Worm (Caenorhabditis elegans) whole organism, late embryonic: ENCODE data around the gene bris-1.

Source experiments
- T23F11.4 ChIP-seq: fragments of 200-800 bp; sonication (Bioruptor generic); optimal IDR thresholded peaks from 2 replicates; lab custom pipeline; 2018; ENCODE audit warnings: mild to moderate bottlenecking, missing genetic modification characterization, missing compliant biosample characterization
- ahr-1 ChIP-seq: sonication (generic microtip); optimal IDR thresholded peaks from 2 replicates; lab custom pipeline; 2016; ENCODE audit warnings: missing genetic modification characterization, missing compliant biosample characterization
- ceh-14 ChIP-seq: sonication (generic microtip); optimal IDR thresholded peaks from 2 replicates; lab custom pipeline; 2016; ENCODE audit warnings: missing genotype, missing genetic modification characterization, missing compliant biosample characterization
- ceh-18 ChIP-seq: sonication (generic microtip); optimal IDR thresholded peaks from 2 replicates; lab custom pipeline; 2016; ENCODE audit warnings: missing genetic modification characterization, missing compliant biosample characterization
- ceh-19 ChIP-seq: fragments of 200-800 bp; sonication (Bioruptor generic); optimal IDR thresholded peaks from 2 replicates; lab custom pipeline; 2018; ENCODE audit warnings: mild to moderate bottlenecking, missing genetic modification characterization, missing compliant biosample characterization
- ceh-2 ChIP-seq: sonication (generic microtip); optimal IDR thresholded peaks from 2 replicates; lab custom pipeline; 2016; ENCODE audit warnings: missing genotype, missing genetic modification characterization, missing compliant biosample characterization
- ceh-22 ChIP-seq: sonication (generic microtip); optimal IDR thresholded peaks from 2 replicates; lab custom pipeline; 2017; ENCODE audit warnings: missing biosample characterization, missing genetic modification characterization
- ceh-24 ChIP-seq: sonication (generic microtip); optimal IDR thresholded peaks from 2 replicates; lab custom pipeline; 2016; ENCODE audit warnings: mild to moderate bottlenecking, missing genetic modification characterization, missing compliant biosample characterization
- ceh-30 ChIP-seq: fragments of 150-350 bp; optimal IDR thresholded peaks from 2 replicates; lab custom pipeline; 2014; ENCODE audit warnings: missing biosample characterization, missing genetic modification characterization
- ceh-31 ChIP-seq: sonication (generic microtip); optimal IDR thresholded peaks from 2 replicates; lab custom pipeline; 2016; ENCODE audit warnings: missing genetic modification characterization, missing compliant biosample characterization
- dmd-4 ChIP-seq: sonication (generic microtip); optimal IDR thresholded peaks from 2 replicates; lab custom pipeline; 2016; ENCODE audit warnings: borderline replicate concordance, missing genetic modification characterization, missing compliant biosample characterization
- elt-2 ChIP-seq: sonication (generic microtip); optimal IDR thresholded peaks from 2 replicates; lab custom pipeline; 2016; ENCODE audit warnings: missing genetic modification reagents, missing genetic modification characterization, missing compliant biosample characterization
- elt-4 ChIP-seq: sonication (generic microtip); optimal IDR thresholded peaks from 2 replicates; lab custom pipeline; 2016; ENCODE audit warnings: missing genetic modification characterization, missing compliant biosample characterization
- ets-4 ChIP-seq: sonication (generic microtip); optimal IDR thresholded peaks from 2 replicates; lab custom pipeline; 2016; ENCODE audit warnings: missing genetic modification characterization, missing compliant biosample characterization
- eyg-1 ChIP-seq: sonication (generic microtip); optimal IDR thresholded peaks from 2 replicates; lab custom pipeline; 2016; ENCODE audit warnings: missing genotype, missing genetic modification characterization, missing compliant biosample characterization
- fkh-10 ChIP-seq: fragments of 150-350 bp; optimal IDR thresholded peaks from 2 replicates; lab custom pipeline; 2014; ENCODE audit warnings: missing biosample characterization, missing genetic modification reagents, missing genetic modification characterization
- fkh-6 ChIP-seq: sonication (generic microtip); optimal IDR thresholded peaks from 2 replicates; lab custom pipeline; 2016; ENCODE audit warnings: missing genetic modification characterization, missing compliant biosample characterization
- hlh-15 ChIP-seq: sonication (generic microtip); optimal IDR thresholded peaks from 2 replicates; lab custom pipeline; 2016; ENCODE audit warnings: missing genetic modification characterization, missing compliant biosample characterization
- hlh-30 ChIP-seq: sonication (generic microtip); optimal IDR thresholded peaks from 2 replicates; lab custom pipeline; 2017; ENCODE audit warnings: antibody characterized with exemption, missing genetic modification characterization, missing compliant biosample characterization; ENCODE audit not compliant: insufficient read depth
- hlh-6 ChIP-seq: sonication (generic microtip); optimal IDR thresholded peaks from 2 replicates; lab custom pipeline; 2016; ENCODE audit warnings: missing genotype, missing genetic modification characterization, missing compliant biosample characterization
- hlh-8 ChIP-seq: sonication (generic microtip); optimal IDR thresholded peaks from 2 replicates; lab custom pipeline; 2016; ENCODE audit warnings: missing genotype, missing genetic modification characterization, missing compliant biosample characterization
- lim-6 ChIP-seq: sonication (generic microtip); optimal IDR thresholded peaks from 2 replicates; lab custom pipeline; 2016; ENCODE audit warnings: missing genetic modification characterization, missing compliant biosample characterization
- lin-11 ChIP-seq: fragments of 200-800 bp; sonication (Bioruptor generic); optimal IDR thresholded peaks from 2 replicates; lab custom pipeline; 2018; ENCODE audit warnings: mild to moderate bottlenecking, missing genetic modification characterization, missing compliant biosample characterization
- madf-2 ChIP-seq: sonication (generic microtip); optimal IDR thresholded peaks from 2 replicates; lab custom pipeline; 2017; ENCODE audit warnings: missing genetic modification characterization, missing compliant biosample characterization
- mec-3 ChIP-seq: sonication (generic microtip); optimal IDR thresholded peaks from 2 replicates; lab custom pipeline; 2016; ENCODE audit warnings: borderline replicate concordance, missing genetic modification characterization, missing compliant biosample characterization
- nfya-1 ChIP-seq: sonication (generic microtip); optimal IDR thresholded peaks from 2 replicates; lab custom pipeline; 2017; ENCODE audit warnings: missing genetic modification characterization, mild to moderate bottlenecking, missing compliant biosample characterization, antibody characterized with exemption, moderate library complexity
- npax-4 ChIP-seq: sonication (generic microtip); optimal IDR thresholded peaks from 2 replicates; lab custom pipeline; 2016; ENCODE audit warnings: missing genetic modification characterization, missing compliant biosample characterization
- pag-3 ChIP-seq: sonication (generic microtip); optimal IDR thresholded peaks from 2 replicates; lab custom pipeline; 2016; ENCODE audit warnings: missing compliant biosample characterization, missing genetic modification characterization, borderline replicate concordance
- pha-2 ChIP-seq: sonication (generic microtip); optimal IDR thresholded peaks from 2 replicates; lab custom pipeline; 2017; ENCODE audit warnings: mild to moderate bottlenecking, missing genetic modification characterization, missing compliant biosample characterization
- ref-2 ChIP-seq: sonication (generic microtip); optimal IDR thresholded peaks from 2 replicates; lab custom pipeline; 2016; ENCODE audit warnings: missing genetic modification characterization, missing compliant biosample characterization
- rnt-1 ChIP-seq: sonication (generic microtip); optimal IDR thresholded peaks from 2 replicates; lab custom pipeline; 2016; ENCODE audit warnings: missing genetic modification characterization, missing compliant biosample characterization
- sdc-2 ChIP-seq: sonication (generic microtip); optimal IDR thresholded peaks from 2 replicates; lab custom pipeline; 2016; ENCODE audit warnings: missing genotype, missing genetic modification characterization, missing compliant biosample characterization
- sox-2 ChIP-seq: fragments of 200-800 bp; sonication (Bioruptor generic); IDR thresholded peaks from 2 replicates; pipeline ENCODE4 v1.3.6; 2022; ENCODE audit warnings: missing genetic modification reagents, missing genetic modification characterization, missing compliant biosample characterization
- sox-4 ChIP-seq: sonication (generic microtip); optimal IDR thresholded peaks from 2 replicates; lab custom pipeline; 2017; ENCODE audit warnings: mild to moderate bottlenecking, missing genetic modification characterization, inconsistent platforms, missing compliant biosample characterization
- syd-9 ChIP-seq: sonication (generic microtip); optimal IDR thresholded peaks from 2 replicates; lab custom pipeline; 2016; ENCODE audit warnings: mild to moderate bottlenecking, missing genetic modification characterization, moderate library complexity, missing compliant biosample characterization
- tbx-2 ChIP-seq: sonication (generic microtip); optimal IDR thresholded peaks from 2 replicates; lab custom pipeline; 2016; ENCODE audit warnings: missing genetic modification characterization, missing compliant biosample characterization
- ttx-3 ChIP-seq: sonication (generic microtip); optimal IDR thresholded peaks from 2 replicates; lab custom pipeline; 2016; ENCODE audit warnings: missing genetic modification reagents, missing genetic modification characterization, missing compliant biosample characterization
- unc-3 ChIP-seq, 2 experiments: fragments of 200-800 bp in 1 of 2; sonication (Bioruptor generic) in 1 of 2; sonication (generic microtip) in 1 of 2; conservative IDR thresholded peaks in 1 of 2; optimal IDR thresholded peaks in 1 of 2; 2 replicates each; pipeline versions ENCODE4 v1.3.6 to Lab custom; 2016 to 2022; ENCODE audit warnings: missing compliant biosample characterization in 2 of 2, missing genetic modification characterization in 2 of 2, missing genetic modification reagents in 1 of 2
- unc-42 ChIP-seq: sonication (generic microtip); optimal IDR thresholded peaks from 2 replicates; lab custom pipeline; 2016; ENCODE audit warnings: missing genotype, missing genetic modification characterization, missing compliant biosample characterization
- unc-55 ChIP-seq: sonication (generic microtip); optimal IDR thresholded peaks from 2 replicates; lab custom pipeline; 2017; ENCODE audit warnings: missing biosample characterization, missing genetic modification reagents, missing genetic modification characterization
- zip-5 ChIP-seq: sonication (generic microtip); optimal IDR thresholded peaks from 2 replicates; lab custom pipeline; 2016; ENCODE audit warnings: missing genetic modification characterization, missing compliant biosample characterization
- ztf-16 ChIP-seq: sonication (generic microtip); optimal IDR thresholded peaks from 2 replicates; lab custom pipeline; 2017; ENCODE audit warnings: missing genetic modification characterization, missing compliant biosample characterization

Gene bris-1

DNA sequence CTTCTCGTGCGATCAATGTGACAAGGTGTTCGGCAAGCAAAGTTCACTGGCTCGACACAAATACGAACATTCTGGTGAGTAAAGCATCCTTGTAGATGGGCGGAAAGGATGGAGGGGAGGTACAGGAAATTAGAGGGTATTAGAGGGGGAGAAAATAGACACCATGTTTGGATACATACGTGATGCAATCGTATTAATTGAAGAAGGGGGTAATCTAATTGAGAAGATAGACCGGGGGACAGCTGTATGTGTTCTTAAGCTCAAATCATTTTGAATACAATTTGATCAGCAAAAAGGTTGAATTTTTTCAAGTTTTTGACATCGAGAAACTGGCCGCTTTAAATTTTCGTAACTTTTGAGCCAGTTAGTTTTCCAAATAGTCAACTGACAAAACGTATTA, 41.3 kb upstream of the bris-1 start:
- TF ChIP-seq syd-9 (tag; lab: Kevin White, UChicago) = no peak
- TF ChIP-seq ceh-31 (tag; lab: Kevin White, UChicago) = peak; percentile 12
- TF ChIP-seq unc-42 = peak; percentile 87

DNA sequence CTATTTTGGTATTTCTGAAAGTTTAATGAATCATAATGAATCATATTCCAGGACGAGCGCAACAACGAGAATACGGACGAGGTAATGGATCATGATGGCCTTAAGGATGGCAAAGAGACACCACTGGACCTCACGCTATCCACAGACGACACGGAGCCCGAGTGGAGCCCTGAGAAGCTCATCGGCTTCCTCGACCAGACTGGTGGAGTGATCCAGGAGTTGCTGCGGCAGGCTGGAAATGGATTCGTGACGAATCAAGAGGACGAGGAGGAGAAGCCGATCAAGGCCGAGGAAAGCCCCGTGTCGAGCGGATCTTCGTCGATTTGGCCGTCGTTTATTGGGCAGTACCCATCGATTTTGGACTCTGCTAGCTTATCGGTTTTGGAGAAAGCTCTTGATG, 40.4 kb upstream of the bris-1 start:
- TF ChIP-seq ref-2 (tag; lab: Kevin White, UChicago) (no peak), fkh-10 (GFP tag; lab: Kevin White, UChicago) (peak; percentile 43), T23F11.4 (no peak)

DNA sequence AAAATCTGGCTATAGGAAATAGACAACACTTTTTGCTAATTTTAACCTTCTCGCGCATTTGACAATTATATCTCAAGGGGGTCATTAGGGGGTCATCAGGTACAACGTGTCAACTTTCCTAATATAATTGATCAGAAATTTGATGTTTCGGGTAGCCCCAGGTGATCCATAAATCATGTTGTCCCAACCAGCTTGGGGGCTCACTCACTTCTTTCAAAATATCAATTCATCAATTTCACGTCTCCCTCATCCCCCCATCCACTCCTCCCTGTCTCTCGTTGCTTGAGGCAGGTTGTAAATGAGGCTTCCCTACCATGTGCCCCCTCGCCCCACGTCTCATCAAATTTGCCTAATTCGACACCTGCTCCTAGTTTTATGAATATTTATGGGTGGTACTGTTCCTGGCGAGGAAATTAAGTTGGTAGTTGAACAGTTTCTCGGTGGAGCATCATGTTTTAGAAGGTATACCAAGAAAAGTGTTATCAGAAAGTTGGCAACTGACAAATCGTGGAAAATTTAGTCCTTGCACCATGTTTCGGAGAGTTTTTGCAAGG, 38.9 kb upstream of the bris-1 start:
- TF ChIP-seq unc-55 (peak; percentile 89), ceh-22 (no peak), ceh-19 (GFP tag; lab: Kevin White, UChicago) (peak; percentile 9), dmd-4 (tag; lab: Kevin White, UChicago) (no peak)

DNA sequence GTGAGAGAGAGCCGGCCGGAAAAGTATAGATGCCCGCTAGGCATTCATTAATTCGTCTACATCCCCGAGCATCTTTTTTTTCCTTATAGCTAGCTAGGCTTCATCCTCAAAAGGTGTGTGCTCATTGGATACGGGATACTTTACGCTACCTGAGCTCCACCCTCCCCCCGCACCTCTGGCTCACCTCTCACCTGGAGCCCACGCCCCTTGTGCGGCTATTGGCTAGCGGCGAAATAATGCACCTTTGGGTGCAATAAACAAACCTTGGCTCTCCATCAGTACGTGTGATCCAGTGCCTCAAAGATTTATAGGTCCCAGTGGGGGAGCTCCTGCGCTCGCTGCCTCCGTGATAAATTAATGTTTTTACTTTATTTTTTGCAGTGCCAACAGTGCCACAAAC, 37.1 kb upstream of the bris-1 start:
- TF ChIP-seq ref-2 (tag; lab: Kevin White, UChicago) = no peak
- TF ChIP-seq unc-42 = peak; percentile 14
- no peak for TF ChIP-seq T23F11.4
- TF ChIP-seq ztf-16 = no peak
- TF ChIP-seq elt-2 (tag; lab: Kevin White, UChicago) = no peak
- TF ChIP-seq nfya-1 (tag; lab: Kevin White, UChicago) = peak; percentile 78
- TF ChIP-seq lin-11 = no peak
- no peak for TF ChIP-seq tbx-2

DNA sequence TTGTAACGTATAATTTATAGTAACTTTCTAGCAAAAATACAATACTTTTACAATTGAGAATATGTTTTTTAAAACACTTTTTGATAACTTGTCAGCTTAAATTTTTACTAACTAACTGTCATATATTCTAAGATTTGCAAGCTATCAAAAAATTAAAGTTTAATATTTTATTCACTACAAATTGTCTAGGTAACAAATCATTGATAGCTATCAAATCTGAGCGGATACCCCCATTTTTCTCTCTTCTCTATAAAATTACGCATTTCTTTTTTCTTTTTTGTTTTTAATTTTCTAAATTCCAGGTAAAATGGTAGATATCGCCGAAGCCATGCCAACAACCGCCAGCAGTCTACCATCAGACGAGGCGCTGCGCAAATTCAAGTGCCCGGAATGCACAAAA, 36.4 kb upstream of the bris-1 start, which contains the start of gene zag-1:
TSS of gene zag-1 (plus strand) at position 301 of the 400 bp plus-strand sequence.
- no peak for TF ChIP-seq lim-6 (tag; lab: Kevin White, UChicago)
- no peak for TF ChIP-seq hlh-15 (tag; lab: Kevin White, UChicago)
- TF ChIP-seq elt-4 (tag; lab: Kevin White, UChicago) = no peak
- no peak for TF ChIP-seq ceh-18 (tag; lab: Kevin White, UChicago)
- no peak for TF ChIP-seq sox-2 (GFP tag; lab: Robert Waterston, UW)
- TF ChIP-seq nfya-1 (tag; lab: Kevin White, UChicago) = no peak
- no peak for TF ChIP-seq madf-2 (tag; lab: Kevin White, UChicago)
- TF ChIP-seq fkh-6 = no peak
- TF ChIP-seq elt-2 (tag; lab: Kevin White, UChicago) = no peak
- TF ChIP-seq zip-5 (tag; lab: Kevin White, UChicago) = no peak
- no peak for TF ChIP-seq unc-3 (GFP tag; conservative IDR thresholded peaks at IDR 0.05; lab: Robert Waterston, UW)
- no peak for TF ChIP-seq unc-3 (tag; optimal IDR thresholded peaks at IDR 0.05; lab: Kevin White, UChicago)
- TF ChIP-seq sdc-2 (tag; lab: Kevin White, UChicago) = no peak
- TF ChIP-seq ceh-2 = no peak
- no peak for TF ChIP-seq npax-4 (tag; lab: Kevin White, UChicago)
- TF ChIP-seq ceh-30 (tag; lab: Kevin White, UChicago) = no peak
- no peak for TF ChIP-seq hlh-30 (tag; lab: Kevin White, UChicago)
- TF ChIP-seq hlh-8 (tag; lab: Kevin White, UChicago) = no peak
- TF ChIP-seq mec-3 (tag; lab: Kevin White, UChicago) = no peak
- TF ChIP-seq ceh-31 (tag; lab: Kevin White, UChicago) = no peak
- no peak for TF ChIP-seq ceh-24 (tag; lab: Kevin White, UChicago)

DNA sequence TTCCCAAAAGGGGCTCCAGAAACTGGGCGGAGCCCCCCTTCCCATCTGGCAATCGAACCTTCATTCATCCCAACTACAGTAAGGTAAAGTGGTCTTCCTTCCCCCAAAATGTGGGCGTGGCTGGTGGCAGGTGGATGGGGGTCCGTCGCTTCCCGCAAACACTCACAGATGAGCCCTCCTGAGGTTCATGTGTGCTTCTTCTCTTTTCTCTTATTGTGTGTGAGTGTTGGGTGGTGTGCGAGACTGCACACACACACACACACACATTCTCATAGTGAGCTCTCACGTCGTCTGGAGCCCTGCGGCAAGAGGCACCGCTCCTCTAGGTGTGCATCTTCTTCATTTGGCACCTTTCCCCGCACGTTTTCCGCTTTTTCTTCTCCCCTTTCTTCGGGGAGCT, 35.5 kb upstream of the bris-1 start:
- TF ChIP-seq rnt-1 (tag; lab: Kevin White, UChicago) (peak; percentile 16), ceh-31 (tag; lab: Kevin White, UChicago) (peak; percentile 33), eyg-1 (tag; lab: Kevin White, UChicago) (no peak), pag-3 (no peak), ceh-24 (tag; lab: Kevin White, UChicago) (no peak), hlh-6 (tag; lab: Kevin White, UChicago) (peak; percentile 22), sox-4 (tag; lab: Kevin White, UChicago) (peak; percentile 1), ceh-19 (GFP tag; lab: Kevin White, UChicago) (no peak), ceh-14 (tag; lab: Kevin White, UChicago) (no peak), ttx-3 (tag; lab: Kevin White, UChicago) (no peak), ahr-1 (tag; lab: Kevin White, UChicago) (no peak), hlh-8 (tag; lab: Kevin White, UChicago) (peak; percentile 21), tbx-2 (peak; percentile 38), pha-2 (tag; lab: Kevin White, UChicago) (no peak), ets-4 (no peak)
- TF ChIP-seq, all 69 proteins: peak for 6
